Fruit fly (Drosophila melanogaster): ENCODE measurements around the gene sala.

Gene sala

DNA sequence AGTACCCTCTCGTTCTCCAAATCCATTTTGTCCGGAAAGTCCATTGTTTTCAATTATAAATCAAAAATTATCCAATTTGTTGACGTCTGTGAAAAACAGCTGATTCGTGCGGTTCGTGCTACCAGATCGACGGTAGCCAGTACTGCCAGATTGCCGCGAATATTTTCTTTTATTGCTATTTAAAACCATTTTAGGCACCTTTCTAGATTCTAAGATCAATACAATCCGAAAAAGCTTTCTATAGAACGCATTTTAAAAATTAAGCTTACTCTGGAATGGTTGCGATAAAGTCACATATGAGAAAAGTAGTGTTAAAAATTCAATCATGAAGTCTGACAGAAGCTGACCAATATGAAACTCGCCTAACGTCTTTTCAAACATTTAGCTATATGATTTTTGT is 14.3 kb downstream of the sala start, which contains the start of gene Cog8 (continued):
- peak; percentile 48 for TF ChIP-seq Ssrp (tag; optimal IDR thresholded peaks at IDR 0.05)
- peak; percentile 6 for TF ChIP-seq Bteb2 (GFP tag; optimal IDR thresholded peaks at IDR 0.05)
- TF ChIP-seq CG10543 (GFP tag; optimal IDR thresholded peaks at IDR 0.05) = no peak
- TF ChIP-seq z (GFP tag; IDR thresholded peaks at IDR 0.05) = no peak
- TF ChIP-seq h (optimal IDR thresholded peaks at IDR 0.05) = no peak
- no peak for TF ChIP-seq disco-r (GFP tag; optimal IDR thresholded peaks at IDR 0.05)
- TF ChIP-seq usp (GFP tag; optimal IDR thresholded peaks at IDR 0.05) = no peak
- peak; percentile 2 for TF ChIP-seq gfzf (GFP tag; optimal IDR thresholded peaks at IDR 0.05)
- TF ChIP-seq GATAe (GFP tag; conservative IDR thresholded peaks at IDR 0.05) = no peak
- TF ChIP-seq CG15269 (tag; optimal IDR thresholded peaks at IDR 0.05) = no peak
- peak; percentile 30 for TF ChIP-seq Nf-YC (tag; optimal IDR thresholded peaks at IDR 0.05)
- TF ChIP-seq CG12219 (GFP tag; optimal IDR thresholded peaks at IDR 0.05) = no peak
- no peak for TF ChIP-seq Trl (optimal IDR thresholded peaks at IDR 0.05)
- peak; percentile 65 for TF ChIP-seq Trl (GFP tag; optimal IDR thresholded peaks at IDR 0.05)
- TF ChIP-seq ttk (GFP tag; IDR thresholded peaks at IDR 0.05) = no peak
- TF ChIP-seq CG10267 (tag; optimal IDR thresholded peaks at IDR 0.05) = peak; percentile 95
- TF ChIP-seq dmrt99B (tag; optimal IDR thresholded peaks at IDR 0.05) = no peak
- peak; percentile 50 for TF ChIP-seq pzg (GFP tag; optimal IDR thresholded peaks at IDR 0.05)
- TF ChIP-seq Fer2 (tag; optimal IDR thresholded peaks at IDR 0.05) = no peak
- TF ChIP-seq Dll (GFP tag; IDR thresholded peaks at IDR 0.05; ENCODE audit: partially characterized antibody) = peak; percentile 29; the same call in 2 of the 4 replicates
- TF ChIP-seq nom (GFP tag; optimal IDR thresholded peaks at IDR 0.05) = no peak
- TF ChIP-seq zen2 (GFP tag; IDR thresholded peaks at IDR 0.05; ENCODE audit: partially characterized antibody) = no peak
- no peak for TF ChIP-seq CG15073 (GFP tag; optimal IDR thresholded peaks at IDR 0.05)
- no peak for TF ChIP-seq tup (GFP tag; optimal IDR thresholded peaks at IDR 0.05)
- no peak for TF ChIP-seq CG3407 (GFP tag; optimal IDR thresholded peaks at IDR 0.05)
- TF ChIP-seq caup (GFP tag; optimal IDR thresholded peaks at IDR 0.05; ENCODE audit: severe bottlenecking) = no peak
- peak; percentile 30 for TF ChIP-seq CG4424 (GFP tag; optimal IDR thresholded peaks at IDR 0.05)
- TF ChIP-seq Xbp1 (GFP tag; optimal IDR thresholded peaks at IDR 0.05) = peak; percentile 73
- no peak for TF ChIP-seq CTCF (GFP tag; optimal IDR thresholded peaks at IDR 0.05)
- TF ChIP-seq CG18619 (GFP tag; optimal IDR thresholded peaks at IDR 0.05) = no peak
- no peak for TF ChIP-seq Ptx1 (GFP tag; IDR thresholded peaks at IDR 0.05)
- TF ChIP-seq run (tag; optimal IDR thresholded peaks at IDR 0.05) = no peak
- no peak for TF ChIP-seq CG10366 (GFP tag; IDR thresholded peaks at IDR 0.05)
- TF ChIP-seq tgo (GFP tag; IDR thresholded peaks at IDR 0.05) = no peak
- peak; percentile 14 for TF ChIP-seq Atf-2 (GFP tag; optimal IDR thresholded peaks at IDR 0.05)
- TF ChIP-seq CG4854 (GFP tag; optimal IDR thresholded peaks at IDR 0.05) = no peak
- peak; percentile 61 for TF ChIP-seq Ets97D (GFP tag; optimal IDR thresholded peaks at IDR 0.05)
- TF ChIP-seq CG15479 (GFP tag; optimal IDR thresholded peaks at IDR 0.05) = no peak
- no peak for TF ChIP-seq CG12236 (GFP tag; optimal IDR thresholded peaks at IDR 0.05)
- peak; percentile 49 for TF ChIP-seq Hsf (GFP tag; optimal IDR thresholded peaks at IDR 0.05)
- TF ChIP-seq hbn (GFP tag; IDR thresholded peaks at IDR 0.05; ENCODE audit: partially characterized antibody) = no peak
- TF ChIP-seq CkIIα-i1 (GFP tag; IDR thresholded peaks at IDR 0.05) = no peak
- TF ChIP-seq Hmr (GFP tag; optimal IDR thresholded peaks at IDR 0.05) = peak; percentile 57
- TF ChIP-seq grau (tag; optimal IDR thresholded peaks at IDR 0.05) = peak; percentile 37
- peak; percentile 56 for TF ChIP-seq CG9876 (GFP tag; optimal IDR thresholded peaks at IDR 0.05)
- TF ChIP-seq CG9609 (GFP tag; optimal IDR thresholded peaks at IDR 0.05) = peak; percentile 73
- TF ChIP-seq CG6272 (GFP tag; IDR thresholded peaks at IDR 0.05) = 0 out of 2 replicates have a peak, but pooled peaks have one; percentile 18
- peak; percentile 27 for TF ChIP-seq ewg (GFP tag; optimal IDR thresholded peaks at IDR 0.05)
- no peak for TF ChIP-seq CG11723 (GFP tag; optimal IDR thresholded peaks at IDR 0.05)
- no peak for TF ChIP-seq Nf-YB (GFP tag; optimal IDR thresholded peaks at IDR 0.05)
- no peak for TF ChIP-seq cato (GFP tag; optimal IDR thresholded peaks at IDR 0.05; ENCODE audit: borderline replicate concordance)
- TF ChIP-seq croc (GFP tag; conservative IDR thresholded peaks at IDR 0.05) = no peak
